Worm (Caenorhabditis elegans) whole organism, L1 larva: ENCODE measurements around the gene R11H6.5.

ENCODE experiments used
- F16B12.6 ChIP-seq: fragments of 150-350 bp; optimal IDR thresholded peaks from 2 replicates; lab custom pipeline; 2014; ENCODE audit warnings: missing biosample characterization, missing genetic modification characterization
- aha-1 ChIP-seq: fragments of 150-350 bp; optimal IDR thresholded peaks from 2 replicates; lab custom pipeline; 2014; ENCODE audit warnings: missing biosample characterization, missing genetic modification characterization
- ama-1 ChIP-seq: fragments of 150-350 bp; optimal IDR thresholded peaks from 2 replicates; lab custom pipeline; 2014
- dpl-1 ChIP-seq, 3 experiments: fragments of 150-350 bp in 2 of 3; sonication (generic microtip) in 1 of 3; optimal IDR thresholded peaks; 2 replicates each; lab custom pipeline; 2014 to 2017; ENCODE audit warnings: missing biosample characterization in 3 of 3, missing genetic modification characterization in 3 of 3, missing genetic modification reagents in 3 of 3
- elt-2 ChIP-seq: sonication (generic microtip); optimal IDR thresholded peaks from 2 replicates; lab custom pipeline; 2016; ENCODE audit warnings: missing genetic modification characterization, mild to moderate bottlenecking, inconsistent platforms, missing compliant biosample characterization, missing genetic modification reagents
- elt-3 ChIP-seq, 6 experiments: fragments of 150-350 bp in 1 of 6; sonication (generic microtip); optimal IDR thresholded peaks; 2 replicates each; lab custom pipeline; 2017 to 2018; ENCODE audit warnings: missing biosample characterization in 6 of 6, missing genetic modification characterization in 6 of 6, inconsistent platforms in 1 of 6
- hlh-17 ChIP-seq: fragments of 200-800 bp; sonication (Bioruptor generic); optimal IDR thresholded peaks from 2 replicates; lab custom pipeline; 2018; ENCODE audit warnings: missing genetic modification characterization, mild to moderate bottlenecking, missing compliant biosample characterization, moderate library complexity, borderline replicate concordance
- lin-13 ChIP-seq: fragments of 150-350 bp; optimal IDR thresholded peaks from 2 replicates; lab custom pipeline; 2014; ENCODE audit warnings: missing biosample characterization, missing genetic modification reagents, missing genetic modification characterization
- lsy-2 ChIP-seq, 2 experiments: fragments of 150-350 bp; optimal IDR thresholded peaks; 2 replicates each; lab custom pipeline; 2014; ENCODE audit warnings: missing biosample characterization in 2 of 2, missing genetic modification characterization in 2 of 2
- pqm-1 ChIP-seq: sonication (generic microtip); optimal IDR thresholded peaks from 3 replicates; lab custom pipeline; 2017; ENCODE audit warnings: missing biosample characterization, missing genetic modification characterization
- snpc-4 ChIP-seq: fragments of 150-350 bp; optimal IDR thresholded peaks from 2 replicates; lab custom pipeline; 2014; ENCODE audit warnings: missing biosample characterization, missing genetic modification characterization
- ztf-11 ChIP-seq, 2 experiments: sonication (generic microtip); optimal IDR thresholded peaks; 2 replicates each; lab custom pipeline; 2016 to 2017; ENCODE audit warnings: missing genetic modification characterization in 2 of 2, missing biosample characterization in 1 of 2, missing compliant biosample characterization in 1 of 2

DNA sequence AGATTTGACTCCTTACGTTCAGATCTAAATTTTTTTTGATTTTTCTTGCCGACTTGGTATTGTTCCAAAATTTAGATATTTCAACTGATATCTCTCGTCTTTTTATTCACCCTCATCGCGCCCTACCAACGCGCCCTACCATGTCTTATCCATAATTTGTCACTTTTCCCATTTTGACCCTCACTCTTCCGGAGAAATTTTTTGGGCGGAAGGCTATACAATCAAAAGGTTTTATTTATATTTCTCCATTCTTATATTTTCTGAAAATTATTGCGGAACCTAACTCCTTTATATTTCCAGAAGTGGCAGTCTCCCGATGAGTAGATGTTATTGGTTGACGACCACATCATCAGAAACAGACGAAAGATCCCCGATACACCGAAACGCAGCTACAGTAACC lies 8.8 kb upstream of the R11H6.5 start, which contains the start of gene hot-1:
- TF ChIP-seq aha-1 (tag; lab: Kevin White, UChicago) (no peak), F16B12.6 (tag; lab: Kevin White, UChicago) (no peak), ztf-11 (tag; optimal IDR thresholded peaks at IDR 0.05; lab: Kevin White, UChicago) (no peak), dpl-1 (GFP tag; optimal IDR thresholded peaks at IDR 0.05; lab: Kevin White, UChicago) (no peak), ama-1 (lab: Kevin White, UChicago) (no peak), elt-3 (tag; optimal IDR thresholded peaks at IDR 0.05; lab: Kevin White, UChicago) (no peak), lsy-2 (tag; optimal IDR thresholded peaks at IDR 0.05; lab: Kevin White, UChicago) (no peak), pqm-1 (tag; lab: Kevin White, UChicago) (no peak), lin-13 (GFP tag; lab: Kevin White, UChicago) (no peak), hlh-17 (GFP tag; lab: Kevin White, UChicago) (no peak), elt-2 (no peak), snpc-4 (tag; lab: Kevin White, UChicago) (no peak)
